Worm (Caenorhabditis elegans) whole organism, L2 larva: ENCODE data around the gene T19D12.5.

Source experiments
- R02D3.7 ChIP-seq: fragments of 150-350 bp; optimal IDR thresholded peaks from 2 replicates; lab custom pipeline; 2014; ENCODE audit warnings: missing biosample characterization, missing genetic modification characterization
- ama-1 ChIP-seq: fragments of 150-350 bp; optimal IDR thresholded peaks from 2 replicates; lab custom pipeline; 2018; ENCODE audit warnings: inconsistent platforms
- ceh-16 ChIP-seq: fragments of 150-350 bp; optimal IDR thresholded peaks from 2 replicates; lab custom pipeline; 2014; ENCODE audit warnings: missing biosample characterization, missing genetic modification characterization
- crh-2 ChIP-seq: sonication (generic microtip); optimal IDR thresholded peaks from 2 replicates; lab custom pipeline; 2017; ENCODE audit warnings: missing biosample characterization, missing genetic modification characterization
- egl-27 ChIP-seq: sonication (generic microtip); optimal IDR thresholded peaks from 3 replicates; lab custom pipeline; 2017; ENCODE audit warnings: missing biosample characterization, missing genetic modification reagents, missing genetic modification characterization
- elt-3 ChIP-seq: sonication (generic microtip); optimal IDR thresholded peaks from 2 replicates; lab custom pipeline; 2017; ENCODE audit warnings: missing biosample characterization, missing genetic modification characterization
- mdl-1 ChIP-seq, 2 experiments: fragments of 150-350 bp in 1 of 2; sonication (generic microtip) in 1 of 2; optimal IDR thresholded peaks; 2 replicates each; lab custom pipeline; 2017; ENCODE audit warnings: missing biosample characterization in 2 of 2, missing genetic modification characterization in 2 of 2
- nhr-23 ChIP-seq: fragments of 150-350 bp; optimal IDR thresholded peaks from 2 replicates; lab custom pipeline; 2014; ENCODE audit warnings: missing biosample characterization, missing genetic modification reagents, missing genetic modification characterization
- nhr-6 ChIP-seq: fragments of 150-350 bp; optimal IDR thresholded peaks from 2 replicates; lab custom pipeline; 2014; ENCODE audit warnings: missing biosample characterization, missing genetic modification characterization
- nhr-77 ChIP-seq: fragments of 150-350 bp; optimal IDR thresholded peaks from 2 replicates; lab custom pipeline; 2014; ENCODE audit warnings: missing biosample characterization, missing genetic modification characterization
- unc-39 ChIP-seq: fragments of 150-350 bp; optimal IDR thresholded peaks from 2 replicates; lab custom pipeline; 2014; ENCODE audit warnings: missing biosample characterization, missing genetic modification characterization

DNA sequence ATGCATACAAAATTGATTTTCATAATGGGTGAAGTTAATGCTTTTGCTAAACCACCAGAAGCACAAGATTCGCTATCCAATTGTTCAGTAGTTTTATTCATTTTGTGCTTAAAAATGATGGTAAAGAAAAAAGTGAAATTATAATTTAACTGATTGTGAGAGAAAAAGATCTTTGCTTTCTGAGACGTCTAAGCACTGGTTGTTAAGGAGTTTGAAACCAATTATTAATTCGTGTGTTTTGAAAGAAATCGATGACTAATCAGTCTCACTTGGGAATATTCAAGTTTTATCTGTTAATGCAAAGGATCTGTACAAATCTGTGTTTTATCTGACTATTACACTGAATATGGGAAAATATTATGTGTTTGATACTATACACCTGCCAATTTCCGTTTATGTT is 15.7 kb upstream of the T19D12.5 start, which contains the start of gene sra-26:
- TF ChIP-seq mdl-1 (tag; optimal IDR thresholded peaks at IDR 0.05; lab: Kevin White, UChicago), result no peak
- TF ChIP-seq unc-39, result no peak
- no peak for TF ChIP-seq ama-1 (lab: Kevin White, UChicago)
- TF ChIP-seq elt-3 (tag; lab: Kevin White, UChicago), result no peak
- no peak for TF ChIP-seq crh-2 (tag; lab: Kevin White, UChicago)
- no peak for TF ChIP-seq egl-27 (tag; lab: Kevin White, UChicago)
- TF ChIP-seq ceh-16 (tag; lab: Kevin White, UChicago), result no peak
- no peak for TF ChIP-seq nhr-23
- no peak for TF ChIP-seq nhr-6
- no peak for TF ChIP-seq nhr-77
- no peak for TF ChIP-seq R02D3.7 (tag; lab: Kevin White, UChicago)
